Worm (Caenorhabditis elegans): ENCODE measurements around the gene dct-5.

dct-5 gene

ce11 chrII:5447381-5447780 is 10.6 kb upstream of the dct-5 start, which contains the start of gene cex-1:
cex-1 (plus strand) TSS chrII:5447681.
- TF ChIP-seq F13H6.1 (tag; optimal IDR thresholded peaks at IDR 0.05): no peak
- no peak for TF ChIP-seq zip-5 (tag; optimal IDR thresholded peaks at IDR 0.05)
- no peak for TF ChIP-seq sdc-2 (tag; optimal IDR thresholded peaks at IDR 0.05)

ce11 chrII:5446506-5446905 is 9.8 kb upstream of the dct-5 start, which contains the start of gene nmr-1:
nmr-1 (minus strand) TSS chrII:5446606.
- no peak for TF ChIP-seq pha-4 (tag; optimal IDR thresholded peaks at IDR 0.05)
- TF ChIP-seq sox-4 (tag; optimal IDR thresholded peaks at IDR 0.05): no peak
- no peak for TF ChIP-seq ceh-6 (GFP tag; optimal IDR thresholded peaks at IDR 0.05)
- TF ChIP-seq nfya-1 (tag; optimal IDR thresholded peaks at IDR 0.05): no peak

ce11 chrII:5437586-5437985 is 853 bp upstream of the dct-5 start, which contains the start of gene F07F6.1:
F07F6.1 (plus strand) TSS chrII:5437886.
- no peak for TF ChIP-seq ref-2 (tag; optimal IDR thresholded peaks at IDR 0.05)
- TF ChIP-seq hlh-8 (tag; optimal IDR thresholded peaks at IDR 0.05): no peak
- no peak for TF ChIP-seq ceh-30 (tag; optimal IDR thresholded peaks at IDR 0.05)
- TF ChIP-seq ttx-3 (tag; optimal IDR thresholded peaks at IDR 0.05): no peak

ce11 chrII:5433069-5433468 is 3.7 kb downstream of the dct-5 start, which contains the start of gene srx-114:
srx-114 (minus strand) TSS chrII:5433169.
- TF ChIP-seq ahr-1 (tag; optimal IDR thresholded peaks at IDR 0.05) (no peak), ceh-34 (tag; optimal IDR thresholded peaks at IDR 0.05) (no peak), ama-1 (optimal IDR thresholded peaks at IDR 0.05) (no peak), F13H6.1 (tag; optimal IDR thresholded peaks at IDR 0.05) (no peak), pqm-1 (tag; optimal IDR thresholded peaks at IDR 0.05) (no peak), elt-4 (tag; optimal IDR thresholded peaks at IDR 0.05) (no peak), sox-2 (GFP tag; IDR thresholded peaks at IDR 0.05) (no peak), ceh-18 (tag; optimal IDR thresholded peaks at IDR 0.05) (no peak), rnt-1 (tag; optimal IDR thresholded peaks at IDR 0.05) (no peak), nfya-1 (tag; optimal IDR thresholded peaks at IDR 0.05) (no peak), dmd-4 (tag; optimal IDR thresholded peaks at IDR 0.05; ENCODE audit: borderline replicate concordance) (no peak), ets-4 (tag; optimal IDR thresholded peaks at IDR 0.05) (no peak)

ce11 chrII:5429522-5430257 is 7.0 kb downstream of the dct-5 start, which contains the start of the genes F07F6.4 and F07F6.2:
F07F6.4 (minus strand) TSS chrII:5429572.
F07F6.2 (plus strand) TSS chrII:5430207.
- no peak for TF ChIP-seq ceh-22 (tag; optimal IDR thresholded peaks at IDR 0.05)
- no peak for TF ChIP-seq ref-2 (tag; optimal IDR thresholded peaks at IDR 0.05)
- no peak for TF ChIP-seq rnt-1 (tag; optimal IDR thresholded peaks at IDR 0.05)
- TF ChIP-seq unc-42 (tag; optimal IDR thresholded peaks at IDR 0.05): peak; percentile 35
- TF ChIP-seq tbx-2 (tag; optimal IDR thresholded peaks at IDR 0.05): peak; percentile 9
- TF ChIP-seq unc-3 (GFP tag; conservative IDR thresholded peaks at IDR 0.05): no peak
- peak; percentile 19 for TF ChIP-seq unc-3 (tag; optimal IDR thresholded peaks at IDR 0.05)
- peak; percentile 3 for TF ChIP-seq dve-1 (tag; optimal IDR thresholded peaks at IDR 0.05)
- TF ChIP-seq sdc-2 (tag; optimal IDR thresholded peaks at IDR 0.05): no peak
- TF ChIP-seq pat-9 (tag; optimal IDR thresholded peaks at IDR 0.05): no peak
- no peak for TF ChIP-seq pha-4 (tag; optimal IDR thresholded peaks at IDR 0.05)
- TF ChIP-seq tbx-7 (tag; optimal IDR thresholded peaks at IDR 0.05): no peak
- TF ChIP-seq pax-1 (tag; optimal IDR thresholded peaks at IDR 0.05): no peak
- TF ChIP-seq lin-11 (tag; optimal IDR thresholded peaks at IDR 0.05): no peak

- TF ChIP-seq hlh-6 (tag; optimal IDR thresholded peaks at IDR 0.05) (no peak), ceh-34 (tag; optimal IDR thresholded peaks at IDR 0.05) (no peak), C08G9.2 (tag; optimal IDR thresholded peaks at IDR 0.05) (no peak), ceh-6 (GFP tag; optimal IDR thresholded peaks at IDR 0.05) (no peak), unc-86 (tag; optimal IDR thresholded peaks at IDR 0.05) (no peak), ceh-31 (tag; optimal IDR thresholded peaks at IDR 0.05) (no peak), fkh-6 (tag; optimal IDR thresholded peaks at IDR 0.05) (no peak), ceh-19 (GFP tag; optimal IDR thresholded peaks at IDR 0.05) (no peak), mec-3 (tag; optimal IDR thresholded peaks at IDR 0.05; ENCODE audit: borderline replicate concordance) (no peak), ama-1 (optimal IDR thresholded peaks at IDR 0.05) (no peak), pros-1 (tag; optimal IDR thresholded peaks at IDR 0.05) (no peak), fkh-10 (GFP tag; optimal IDR thresholded peaks at IDR 0.05) (no peak), ztf-16 (tag; optimal IDR thresholded peaks at IDR 0.05) (no peak), rnt-1 (tag; optimal IDR thresholded peaks at IDR 0.05) (no peak), dmd-4 (tag; optimal IDR thresholded peaks at IDR 0.05; ENCODE audit: borderline replicate concordance) (no peak)
These were observed 10.3 kb downstream of the dct-5 start for ce11 chrII:5426470-5426869.

All from whole organism, late embryonic.